Worm (Caenorhabditis elegans) whole organism, young adult: ENCODE measurements around the gene col-123.

Source experiments
- B0019.2 ChIP-seq: fragments of 200-800 bp; sonication (Bioruptor generic); conservative IDR thresholded peaks from 2 replicates; pipeline ENCODE4 v1.3.6; 2022; ENCODE audit warnings: missing genetic modification reagents, missing genetic modification characterization, missing compliant biosample characterization
- B0035.1 ChIP-seq: sonication (generic microtip); optimal IDR thresholded peaks from 2 replicates; lab custom pipeline; 2016; ENCODE audit warnings: missing genetic modification characterization, mild to moderate bottlenecking, missing compliant biosample characterization, missing genotype, missing genetic modification reagents
- C17E4.6 ChIP-seq: fragments of 200-800 bp; sonication (Bioruptor generic); IDR thresholded peaks from 2 replicates; pipeline ENCODE4 v1.3.6; 2022; ENCODE audit warnings: missing genetic modification reagents, missing genetic modification characterization, missing compliant biosample characterization
- F49E8.2 ChIP-seq: sonication (generic microtip); optimal IDR thresholded peaks from 3 replicates; lab custom pipeline; 2017; ENCODE audit warnings: missing genetic modification characterization, mild to moderate bottlenecking, missing compliant biosample characterization, antibody characterized with exemption, moderate library complexity; ENCODE audit not compliant: insufficient read depth
- F55B11.4 ChIP-seq: sonication (generic microtip); optimal IDR thresholded peaks from 2 replicates; lab custom pipeline; 2016; ENCODE audit warnings: missing compliant biosample characterization, missing genetic modification characterization, borderline replicate concordance; ENCODE audit not compliant: insufficient read depth
- Y67H2A.10 ChIP-seq: fragments of 200-800 bp; sonication (Bioruptor generic); conservative IDR thresholded peaks from 2 replicates; pipeline ENCODE4 v1.3.6; 2022; ENCODE audit warnings: missing genetic modification reagents, missing genetic modification characterization, missing compliant biosample characterization
- Y79H2A.3 ChIP-seq: fragments of 200-800 bp; sonication (Bioruptor generic); conservative IDR thresholded peaks from 2 replicates; pipeline ENCODE4 v1.3.6; 2022; ENCODE audit warnings: missing genetic modification reagents, missing genetic modification characterization, missing compliant biosample characterization
- ZK185.1 ChIP-seq: sonication (generic microtip); optimal IDR thresholded peaks from 2 replicates; lab custom pipeline; 2016; ENCODE audit warnings: mild to moderate bottlenecking, missing genetic modification characterization, missing compliant biosample characterization; ENCODE audit not compliant: poor library complexity, severe bottlenecking
- aptf-3 ChIP-seq: fragments of 200-800 bp; sonication (Bioruptor generic); IDR thresholded peaks from 2 replicates; pipeline ENCODE4 v1.3.6; 2022; ENCODE audit warnings: missing genetic modification characterization, missing compliant biosample characterization
- athp-1 ChIP-seq: sonication (generic microtip); optimal IDR thresholded peaks from 2 replicates; lab custom pipeline; 2017; ENCODE audit warnings: mild to moderate bottlenecking, missing genetic modification characterization, missing compliant biosample characterization
- attf-3 ChIP-seq: fragments of 200-800 bp; sonication (Bioruptor generic); conservative IDR thresholded peaks from 2 replicates; pipeline ENCODE4 v1.3.6; 2022; ENCODE audit warnings: missing genetic modification reagents, missing genetic modification characterization, missing compliant biosample characterization
- bed-1 ChIP-seq: fragments of 200-800 bp; sonication (Bioruptor generic); IDR thresholded peaks from 2 replicates; pipeline ENCODE4 v1.3.6; 2022; ENCODE audit warnings: missing genetic modification reagents, missing genetic modification characterization, missing compliant biosample characterization
- bed-2 ChIP-seq: fragments of 200-800 bp; sonication (Bioruptor generic); IDR thresholded peaks from 2 replicates; pipeline ENCODE4 v1.3.6; 2022; ENCODE audit warnings: missing genetic modification reagents, missing genetic modification characterization, missing compliant biosample characterization
- ccch-3 ChIP-seq: fragments of 200-800 bp; sonication (Bioruptor generic); optimal IDR thresholded peaks from 2 replicates; lab custom pipeline; 2018; ENCODE audit warnings: mild to moderate bottlenecking, missing genetic modification characterization, missing compliant biosample characterization
- cebp-1 ChIP-seq, 2 experiments: fragments of 200-800 bp in 1 of 2; sonication (Bioruptor generic) in 1 of 2; sonication (generic microtip) in 1 of 2; IDR thresholded peaks in 1 of 2; optimal IDR thresholded peaks in 1 of 2; 2 replicates each; pipeline versions ENCODE4 v1.3.6 to Lab custom; 2017 to 2022; ENCODE audit warnings: missing compliant biosample characterization in 2 of 2, missing genetic modification characterization in 2 of 2, mild to moderate bottlenecking in 1 of 2, missing genetic modification reagents in 1 of 2, moderate library complexity in 1 of 2
- ceh-100 ChIP-seq: fragments of 200-800 bp; sonication (Bioruptor generic); IDR thresholded peaks from 2 replicates; pipeline ENCODE4 v1.3.6; 2022; ENCODE audit warnings: missing genetic modification reagents, missing genetic modification characterization, missing compliant biosample characterization
- ceh-40 ChIP-seq: fragments of 200-800 bp; sonication (Bioruptor generic); IDR thresholded peaks from 2 replicates; pipeline ENCODE4 v1.3.6; 2022; ENCODE audit warnings: missing genetic modification characterization, missing compliant biosample characterization
- die-1 ChIP-seq: sonication (generic microtip); optimal IDR thresholded peaks from 2 replicates; lab custom pipeline; 2016; ENCODE audit warnings: missing genotype, mild to moderate bottlenecking, missing genetic modification characterization, missing compliant biosample characterization
- dox-1 ChIP-seq: fragments of 200-800 bp; sonication (Bioruptor generic); IDR thresholded peaks from 2 replicates; pipeline ENCODE4 v1.3.6; 2022; ENCODE audit warnings: missing genetic modification reagents, missing genetic modification characterization, missing compliant biosample characterization
- dpl-1 ChIP-seq: fragments of 150-350 bp; optimal IDR thresholded peaks from 2 replicates; lab custom pipeline; 2014; ENCODE audit warnings: missing biosample characterization, missing genetic modification reagents, missing genetic modification characterization
- efl-1 ChIP-seq: fragments of 150-350 bp; optimal IDR thresholded peaks from 2 replicates; lab custom pipeline; 2014; ENCODE audit warnings: missing biosample characterization, missing genetic modification reagents, missing genetic modification characterization
- egrh-3 ChIP-seq: fragments of 200-800 bp; sonication (Bioruptor generic); IDR thresholded peaks from 2 replicates; pipeline ENCODE4 v1.3.6; 2022; ENCODE audit warnings: missing genetic modification reagents, missing genetic modification characterization, missing compliant biosample characterization
- fkh-3 ChIP-seq: sonication (generic microtip); optimal IDR thresholded peaks from 2 replicates; lab custom pipeline; 2016; ENCODE audit warnings: mild to moderate bottlenecking, missing genetic modification characterization, missing compliant biosample characterization
- gei-17 ChIP-seq: fragments of 200-800 bp; sonication (Bioruptor generic); optimal IDR thresholded peaks from 2 replicates; lab custom pipeline; 2018; ENCODE audit warnings: mild to moderate bottlenecking, missing genetic modification characterization, missing compliant biosample characterization
- hmg-1.2 ChIP-seq: fragments of 200-800 bp; sonication (Bioruptor generic); IDR thresholded peaks from 2 replicates; pipeline ENCODE4 v1.3.6; 2022; ENCODE audit warnings: missing genetic modification reagents, missing genetic modification characterization, missing compliant biosample characterization
- hsf-1 ChIP-seq: fragments of 200-800 bp; sonication (Bioruptor generic); IDR thresholded peaks from 2 replicates; pipeline ENCODE4 v1.3.6; 2022; ENCODE audit warnings: missing genetic modification reagents, missing genetic modification characterization, missing compliant biosample characterization
- let-607 ChIP-seq, 2 experiments: fragments of 200-800 bp in 1 of 2; sonication (Bioruptor generic) in 1 of 2; sonication (generic microtip) in 1 of 2; optimal IDR thresholded peaks; 2 replicates each; lab custom pipeline; 2016 to 2018; ENCODE audit warnings: mild to moderate bottlenecking in 2 of 2, missing compliant biosample characterization in 2 of 2, missing genetic modification characterization in 2 of 2, moderate library complexity in 2 of 2, missing genotype in 1 of 2
- madf-8 ChIP-seq: fragments of 200-800 bp; sonication (Bioruptor generic); conservative IDR thresholded peaks from 2 replicates; pipeline ENCODE4 v1.3.6; 2022; ENCODE audit warnings: missing genetic modification reagents, missing genetic modification characterization, missing compliant biosample characterization
- mcd-1 ChIP-seq: fragments of 200-800 bp; sonication (Bioruptor generic); IDR thresholded peaks from 2 replicates; pipeline ENCODE4 v1.3.6; 2022; ENCODE audit warnings: missing genetic modification reagents, missing genetic modification characterization, missing compliant biosample characterization
- nhr-179 ChIP-seq: sonication (generic microtip); optimal IDR thresholded peaks from 2 replicates; lab custom pipeline; 2016; ENCODE audit warnings: mild to moderate bottlenecking, missing genetic modification characterization, missing compliant biosample characterization
- rcor-1 ChIP-seq: fragments of 200-800 bp; sonication (Bioruptor generic); IDR thresholded peaks from 2 replicates; pipeline ENCODE4 v1.3.6; 2022; ENCODE audit warnings: missing genetic modification reagents, missing genetic modification characterization, missing compliant biosample characterization
- snpc-1.3 ChIP-seq: sonication (generic microtip); optimal IDR thresholded peaks from 2 replicates; lab custom pipeline; 2017; ENCODE audit warnings: missing genetic modification characterization, mild to moderate bottlenecking, missing compliant biosample characterization, antibody characterized with exemption, moderate library complexity, missing genotype, missing genetic modification reagents; ENCODE audit not compliant: insufficient read depth
- snpc-4 ChIP-seq, 5 experiments: fragments of 150-350 bp in 1 of 5; sonication (generic microtip) in 4 of 5; optimal IDR thresholded peaks; 2 replicates each; lab custom pipeline; 2014 to 2018; ENCODE audit warnings: missing genetic modification characterization in 5 of 5, missing biosample characterization in 3 of 5, antibody characterized with exemption in 2 of 5, mild to moderate bottlenecking in 2 of 5, missing compliant biosample characterization in 2 of 5, missing genotype in 2 of 5, moderate library complexity in 2 of 5, missing genetic modification reagents in 1 of 5
- sptf-2 ChIP-seq: fragments of 200-800 bp; sonication (Bioruptor generic); optimal IDR thresholded peaks from 2 replicates; lab custom pipeline; 2018; ENCODE audit warnings: mild to moderate bottlenecking, missing genetic modification characterization, missing compliant biosample characterization
- tbp1 ChIP-seq: fragments of 200-800 bp; sonication (Bioruptor generic); optimal IDR thresholded peaks from 2 replicates; lab custom pipeline; 2018; ENCODE audit warnings: mild to moderate bottlenecking, missing genetic modification characterization, missing compliant biosample characterization
- ztf-6 ChIP-seq: fragments of 200-800 bp; sonication (Bioruptor generic); IDR thresholded peaks from 2 replicates; pipeline ENCODE4 v1.3.6; 2022; ENCODE audit warnings: missing genetic modification reagents, missing genetic modification characterization, missing compliant biosample characterization

Gene col-123

ce11 chrIV:9825196-9825744 lies 3.5 kb downstream of the col-123 start, which contains the start of gene mtr-4 (continued):
- TF ChIP-seq bed-2 (no peak), athp-1 (peak; percentile 34), let-607 (tag; optimal IDR thresholded peaks at IDR 0.05; lab: Kevin White, UChicago) (no peak), rcor-1 (GFP tag; lab: Robert Waterston, UW) (peak; percentile 69), F49E8.2 (tag; lab: Kevin White, UChicago) (peak; percentile 47), C17E4.6 (GFP tag; lab: Robert Waterston, UW) (peak; percentile 23; the same call in 1 of the 2 replicates), hsf-1 (GFP tag; lab: Robert Waterston, UW) (peak; percentile 72), dox-1 (peak; percentile 77; the same call in 1 of the 2 replicates), efl-1 (GFP tag; lab: Kevin White, UChicago) (peak; percentile 74), snpc-1.3 (peak; percentile 8), hmg-1.2 (GFP tag; lab: Robert Waterston, UW) (peak; percentile 51), cebp-1 (GFP tag; IDR thresholded peaks at IDR 0.05; lab: Robert Waterston, UW) (no peak), cebp-1 (tag; optimal IDR thresholded peaks at IDR 0.05; lab: Kevin White, UChicago) (no peak), tbp1 (GFP tag; lab: Kevin White, UChicago) (peak; percentile 30), attf-3 (GFP tag; lab: Robert Waterston, UW) (peak; percentile 40)
- TF ChIP-seq, all 124 proteins: peak for 32

ce11 chrIV:9832586-9832985 lies 10.9 kb downstream of the col-123 start, which contains the start of gene kin-21:
Gene kin-21 (plus strand): TSS chrIV:9832886.
- TF ChIP-seq ZK185.1 (tag; lab: Kevin White, UChicago) (no peak), dpl-1 (GFP tag; lab: Kevin White, UChicago) (no peak), gei-17 (no peak), ccch-3 (GFP tag; lab: Kevin White, UChicago) (no peak), bed-1 (GFP tag; lab: Robert Waterston, UW) (no peak), tbp1 (GFP tag; lab: Kevin White, UChicago) (no peak), ztf-6 (GFP tag; lab: Robert Waterston, UW) (no peak), Y67H2A.10 (GFP tag; lab: Robert Waterston, UW) (no peak), mcd-1 (GFP tag; lab: Robert Waterston, UW) (no peak), F55B11.4 (no peak), die-1 (tag; lab: Kevin White, UChicago) (no peak), ceh-100 (GFP tag; lab: Robert Waterston, UW) (no peak), bed-2 (no peak), nhr-179 (tag; lab: Kevin White, UChicago) (no peak), snpc-1.3 (no peak), Y79H2A.3 (no peak), egrh-3 (no peak), madf-8 (GFP tag; lab: Robert Waterston, UW) (no peak), aptf-3 (no peak), B0019.2 (GFP tag; lab: Robert Waterston, UW) (no peak)
- TF ChIP-seq, all 124 proteins: peak for 0

DNA sequence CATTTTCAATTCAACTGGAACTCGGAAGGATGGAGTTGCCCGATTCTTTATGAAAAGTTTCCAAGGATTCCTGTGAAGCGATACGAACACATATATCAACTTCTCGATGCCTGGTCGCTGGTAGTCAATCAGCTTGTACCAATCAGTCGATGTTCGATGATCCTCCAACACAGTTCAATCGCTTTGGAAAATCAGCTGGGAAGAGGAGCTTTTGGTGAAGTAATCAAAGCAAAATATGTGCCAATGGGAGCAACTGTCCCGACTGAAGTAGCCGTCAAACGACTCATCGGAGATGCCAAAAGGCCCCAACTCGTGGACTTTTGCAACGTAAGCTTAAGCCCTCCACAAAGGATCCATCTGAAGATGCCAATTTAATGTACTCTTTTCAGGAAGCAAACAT lies 11.6 kb downstream of the col-123 start:
- TF ChIP-seq B0035.1 (tag; lab: Kevin White, UChicago) (no peak), sptf-2 (GFP tag; lab: Kevin White, UChicago) (no peak), ZK185.1 (tag; lab: Kevin White, UChicago) (no peak), snpc-4 (GFP tag; optimal IDR thresholded peaks at IDR 0.05; lab: Kevin White, UChicago) (no peak), snpc-4 (tag; optimal IDR thresholded peaks at IDR 0.05; lab: Kevin White, UChicago) (no peak), ceh-40 (no peak), fkh-3 (tag; lab: Kevin White, UChicago) (no peak)
